Comparison of ENCODE assay signal across 3 worm cellular contexts in the genomic region with DNA sequence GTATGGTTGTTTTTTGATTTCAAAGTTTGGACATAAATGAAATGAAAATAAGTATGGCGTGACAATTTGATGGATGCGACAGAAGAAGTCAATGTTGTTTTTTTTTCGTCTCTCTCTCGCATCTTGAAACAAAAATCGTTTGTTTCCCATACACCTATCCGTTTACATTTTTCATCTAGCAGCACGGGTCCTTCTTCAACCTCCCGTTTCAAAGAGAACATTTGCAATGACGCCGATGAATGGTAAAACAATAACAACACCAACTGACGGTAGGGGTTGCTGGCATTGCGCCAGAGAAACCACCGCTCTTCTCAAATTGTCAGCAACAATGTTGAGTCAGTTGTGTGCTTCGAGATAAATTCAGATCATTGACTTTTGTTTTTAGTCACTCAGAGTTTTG.
A peak's percentile ranks its signal among the peaks of the same experiment; 100 is the strongest.
TF ChIP-seq lines count a peak whose summit lies in the region.

No protein-coding gene starts in this region.

TF ChIP-seq in whole organism, L1 larva, 84 proteins besides CTCF, POLR2A, EP300 and RAD21 (continued from another document and continues in another):
- peak; percentile 30 to 57 for TF ChIP-seq lsy-2 (tag; optimal IDR thresholded peaks at IDR 0.05; lab: Kevin White, UChicago)
- no peak for TF ChIP-seq ceh-63 (GFP tag; optimal IDR thresholded peaks at IDR 0.05; lab: Kevin White, UChicago)
- no peak for TF ChIP-seq F16B12.6 (tag; optimal IDR thresholded peaks at IDR 0.05; lab: Kevin White, UChicago)
- no peak for TF ChIP-seq nhr-84 (tag; optimal IDR thresholded peaks at IDR 0.05; lab: Kevin White, UChicago)
- TF ChIP-seq skn-1 (tag; optimal IDR thresholded peaks at IDR 0.05; lab: Kevin White, UChicago), result no peak
- peak; percentile 18 for TF ChIP-seq swsn-7 (tag; optimal IDR thresholded peaks at IDR 0.05; lab: Kevin White, UChicago)
- TF ChIP-seq nhr-237 (tag; optimal IDR thresholded peaks at IDR 0.05; lab: Kevin White, UChicago), result no peak
- peak; percentile 15 for TF ChIP-seq C04F5.9 (tag; optimal IDR thresholded peaks at IDR 0.05; lab: Kevin White, UChicago)
- TF ChIP-seq blmp-1 (tag; optimal IDR thresholded peaks at IDR 0.05; lab: Kevin White, UChicago), result peak; percentile 37
- TF ChIP-seq lin-39 (tag; optimal IDR thresholded peaks at IDR 0.05; lab: Kevin White, UChicago), result peak; percentile 39
- no peak for TF ChIP-seq fkh-4 (tag; optimal IDR thresholded peaks at IDR 0.05; lab: Kevin White, UChicago; ENCODE audit: borderline replicate concordance)
- TF ChIP-seq ztf-11 (tag; optimal IDR thresholded peaks at IDR 0.05; lab: Kevin White, UChicago), result no peak
- TF ChIP-seq nhr-77 (tag; optimal IDR thresholded peaks at IDR 0.05; lab: Kevin White, UChicago), result no peak
- no peak for TF ChIP-seq fkh-8 (tag; optimal IDR thresholded peaks at IDR 0.05; lab: Kevin White, UChicago)
- no peak for TF ChIP-seq snpc-4 (tag; optimal IDR thresholded peaks at IDR 0.05; lab: Kevin White, UChicago)
- no peak for TF ChIP-seq nhr-76 (tag; optimal IDR thresholded peaks at IDR 0.05; lab: Kevin White, UChicago)
- TF ChIP-seq hlh-4 (tag; optimal IDR thresholded peaks at IDR 0.05; lab: Kevin White, UChicago), result no peak
- TF ChIP-seq unc-130 (tag; optimal IDR thresholded peaks at IDR 0.05; lab: Kevin White, UChicago), result peak; percentile 87
- TF ChIP-seq lir-3 (tag; optimal IDR thresholded peaks at IDR 0.05; lab: Kevin White, UChicago; ENCODE audit: poor library complexity), result no peak
- TF ChIP-seq ceh-82 (tag; optimal IDR thresholded peaks at IDR 0.05; lab: Kevin White, UChicago), result no peak
- no peak for TF ChIP-seq mab-9 (GFP tag; IDR thresholded peaks at IDR 0.05; lab: Robert Waterston, UW)
- TF ChIP-seq efl-1 (optimal IDR thresholded peaks at IDR 0.05; lab: Kevin White, UChicago), result peak in 1 of 2 experiments; percentile 11
- TF ChIP-seq efl-1 (GFP tag; optimal IDR thresholded peaks at IDR 0.05 in 1 of 2; lab: Kevin White, UChicago), result no peak
- no peak for TF ChIP-seq sptf-1 (tag; optimal IDR thresholded peaks at IDR 0.05; lab: Kevin White, UChicago)
- TF ChIP-seq efl-3 (GFP tag; optimal IDR thresholded peaks at IDR 0.05; lab: Kevin White, UChicago), result no peak
- no peak for TF ChIP-seq zip-4 (GFP tag; optimal IDR thresholded peaks at IDR 0.05; lab: Kevin White, UChicago)
- TF ChIP-seq nhr-47 (tag; optimal IDR thresholded peaks at IDR 0.05; lab: Kevin White, UChicago), result peak; percentile 38
- peak; percentile 24 for TF ChIP-seq vab-15 (tag; optimal IDR thresholded peaks at IDR 0.05; lab: Kevin White, UChicago)
- no peak for TF ChIP-seq egl-13 (tag; optimal IDR thresholded peaks at IDR 0.05; lab: Kevin White, UChicago)
- TF ChIP-seq mef-2 (tag; optimal IDR thresholded peaks at IDR 0.05; lab: Kevin White, UChicago), result peak; percentile 65
- peak in 2 of 3 experiments; percentile 0 to 6 for TF ChIP-seq dpl-1 (GFP tag; optimal IDR thresholded peaks at IDR 0.05; lab: Kevin White, UChicago)
- TF ChIP-seq egl-27 (tag; optimal IDR thresholded peaks at IDR 0.05; lab: Kevin White, UChicago), result no peak
- TF ChIP-seq aly-2 (tag; optimal IDR thresholded peaks at IDR 0.05; lab: Kevin White, UChicago), result no peak
- TF ChIP-seq ces-1 (GFP tag; optimal IDR thresholded peaks at IDR 0.05; lab: Kevin White, UChicago), result no peak
- peak; percentile 7 for TF ChIP-seq C16A3.4 (tag; optimal IDR thresholded peaks at IDR 0.05; lab: Kevin White, UChicago)
- TF ChIP-seq nhr-19 (GFP tag; conservative IDR thresholded peaks at IDR 0.05; lab: Robert Waterston, UW), result peak; percentile 78
- no peak for TF ChIP-seq pqm-1 (tag; optimal IDR thresholded peaks at IDR 0.05; lab: Kevin White, UChicago)
- TF ChIP-seq lin-35 (GFP tag; optimal IDR thresholded peaks at IDR 0.05; lab: Kevin White, UChicago), result peak; percentile 11 to 47
- no peak for TF ChIP-seq lin-15B (tag; optimal IDR thresholded peaks at IDR 0.05; lab: Kevin White, UChicago)
- TF ChIP-seq ceh-8 (GFP tag; optimal IDR thresholded peaks at IDR 0.05; lab: Kevin White, UChicago), result no peak
- no peak for TF ChIP-seq tlp-1 (tag; optimal IDR thresholded peaks at IDR 0.05; lab: Kevin White, UChicago)
- peak in 1 of 2 experiments; percentile 23 for TF ChIP-seq mdl-1 (tag; optimal IDR thresholded peaks at IDR 0.05; lab: Kevin White, UChicago)
- peak; percentile 40 for TF ChIP-seq nhr-90 (tag; optimal IDR thresholded peaks at IDR 0.05; lab: Kevin White, UChicago; ENCODE audit: poor library complexity)

TF ChIP-seq in whole organism, L2 larva, 48 proteins besides CTCF, POLR2A, EP300 and RAD21 (continued from another document):
- TF ChIP-seq Y55F3AM.14 (GFP tag; optimal IDR thresholded peaks at IDR 0.05; lab: Kevin White, UChicago), result no peak
- TF ChIP-seq lsy-2 (tag; optimal IDR thresholded peaks at IDR 0.05; lab: Kevin White, UChicago), result peak in 1 of 2 experiments; percentile 64
- peak; percentile 88 for TF ChIP-seq F13H6.1 (tag; optimal IDR thresholded peaks at IDR 0.05; lab: Kevin White, UChicago)
- TF ChIP-seq nhr-237 (tag; optimal IDR thresholded peaks at IDR 0.05; lab: Kevin White, UChicago), result no peak
- peak; percentile 89 for TF ChIP-seq sma-9 (GFP tag; optimal IDR thresholded peaks at IDR 0.05; lab: Kevin White, UChicago)
- TF ChIP-seq sma-9 (tag; optimal IDR thresholded peaks at IDR 0.05; lab: Kevin White, UChicago), result no peak
- no peak for TF ChIP-seq gmeb-1 (tag; optimal IDR thresholded peaks at IDR 0.05; lab: Kevin White, UChicago)
- no peak for TF ChIP-seq nhr-21 (tag; optimal IDR thresholded peaks at IDR 0.05; lab: Kevin White, UChicago)
- TF ChIP-seq dmd-4 (tag; optimal IDR thresholded peaks at IDR 0.05; lab: Kevin White, UChicago), result no peak

TF ChIP-seq in whole organism, L4 larva, 104 proteins besides CTCF, POLR2A, EP300 and RAD21 (continued from another document):
- peak; percentile 21; the same call in 1 of the 2 replicates for TF ChIP-seq hmg-1.1 (GFP tag; IDR thresholded peaks at IDR 0.05; lab: Robert Waterston, UW)
- TF ChIP-seq ces-1 (GFP tag; optimal IDR thresholded peaks at IDR 0.05; lab: Kevin White, UChicago), result no peak
- TF ChIP-seq nhr-11 (tag; optimal IDR thresholded peaks at IDR 0.05; lab: Kevin White, UChicago), result peak; percentile 91
- peak in 1 of 2 experiments; percentile 100 for TF ChIP-seq unc-62 (GFP tag; optimal IDR thresholded peaks at IDR 0.05 in 1 of 2; lab: Kevin White, UChicago)
- no peak for TF ChIP-seq unc-62 (tag; optimal IDR thresholded peaks at IDR 0.05; lab: Kevin White, UChicago)
- peak; percentile 34; the same call in 1 of the 2 replicates for TF ChIP-seq lin-1 (GFP tag; IDR thresholded peaks at IDR 0.05; lab: Robert Waterston, UW)
- peak; percentile 45 for TF ChIP-seq aha-1 (tag; lab: Kevin White, UChicago)
